Fruit fly (Drosophila melanogaster) whole organism, pupa: ENCODE measurements around the gene Brd.

ENCODE experiments used
- CG13204 ChIP-seq: fragments of 200-800 bp; sonication (Bioruptor generic); optimal IDR thresholded peaks from 2 replicates; lab custom pipeline; 2018; ENCODE audit warnings: missing biosample characterization, mild to moderate bottlenecking, missing genetic modification characterization, moderate library complexity
- CG4496 ChIP-seq: fragments of 200-800 bp; sonication (Bioruptor generic); IDR thresholded peaks from 3 replicates; pipeline ENCODE4 v1.3.6; 2022; ENCODE audit warnings: missing biosample characterization, missing genetic modification characterization
- CG9948 ChIP-seq: fragments of 200-800 bp; sonication (Bioruptor generic); optimal IDR thresholded peaks from 2 replicates; lab custom pipeline; 2018; ENCODE audit warnings: missing biosample characterization, mild to moderate bottlenecking, missing genetic modification characterization, moderate library complexity
- Ets98B ChIP-seq: fragments of 200-800 bp; sonication (Bioruptor generic); IDR thresholded peaks from 2 replicates; pipeline ENCODE4 v1.3.6; 2022; ENCODE audit warnings: missing biosample characterization, missing genetic modification characterization
- rn ChIP-seq: fragments of 200-800 bp; sonication (Bioruptor generic); IDR thresholded peaks from 2 replicates; pipeline ENCODE4 v1.3.6; 2022; ENCODE audit warnings: missing biosample characterization, missing genetic modification characterization

DNA sequence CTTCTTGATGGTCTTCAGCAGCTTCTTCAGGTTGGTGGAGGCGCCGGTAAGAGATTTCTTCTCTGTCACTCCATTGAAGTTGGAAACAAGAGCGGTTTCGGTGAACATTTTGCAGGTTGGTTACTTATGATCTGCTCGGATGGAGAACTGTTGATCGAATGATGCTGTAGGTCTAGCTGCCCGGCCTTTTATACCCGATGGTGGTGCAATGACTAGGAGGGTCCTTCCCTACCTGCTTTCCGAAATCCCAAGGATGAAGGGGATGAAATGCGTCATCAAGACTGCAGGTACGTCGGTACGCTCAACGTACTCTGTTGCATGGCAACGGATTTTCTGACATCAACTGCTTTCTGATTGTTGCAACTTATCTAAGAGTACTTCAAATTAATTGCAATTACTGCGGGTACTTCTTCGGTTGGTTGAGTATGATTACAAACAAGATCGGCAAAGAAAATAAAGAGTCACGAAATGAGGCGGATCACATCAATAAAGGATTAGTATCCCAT lies 26.5 kb upstream of the Brd start, which contains the start of gene BobA:
- TF ChIP-seq Ets98B (GFP tag; lab: Robert Waterston, UW) (no peak), CG4496 (no peak), rn (no peak), CG9948 (no peak), CG13204 (GFP tag; lab: Kevin White, UChicago) (no peak)
